Worm (Caenorhabditis elegans): ENCODE measurements around the gene C35D10.7.

C35D10.7 gene

ce11 chrIII:4852025-4852424 lies 4.0 kb upstream of the C35D10.7 start, which contains the start of gene ced-4:
Gene ced-4 (plus strand): TSS chrIII:4852325.
- no peak for TF ChIP-seq unc-62 (GFP tag; optimal IDR thresholded peaks at IDR 0.05)

- TF ChIP-seq unc-62 (GFP tag; optimal IDR thresholded peaks at IDR 0.05): no peak
Measured at ce11 chrIII:4854918-4855317, 1.1 kb upstream of the C35D10.7 start, which contains the start of gene C35D10.8. Gene C35D10.8 (plus strand): TSS chrIII:4855218.

ce11 chrIII:4856992-4857391 lies 999 bp downstream of the C35D10.7 start:
- no peak for TF ChIP-seq unc-62 (GFP tag; optimal IDR thresholded peaks at IDR 0.05)

ce11 chrIII:4859039-4859438 lies 3.0 kb downstream of the C35D10.7 start, which contains the start of gene C35D10.6:
Gene C35D10.6 (plus strand): TSS chrIII:4859339.
- no peak for TF ChIP-seq unc-62 (GFP tag; optimal IDR thresholded peaks at IDR 0.05)

- TF ChIP-seq unc-62 (GFP tag; optimal IDR thresholded peaks at IDR 0.05): no peak
Measured at ce11 chrIII:4861744-4862401, 5.9 kb downstream of the C35D10.7 start, which contains the start of the genes C35D10.10 and C35D10.5. Gene C35D10.10 (minus strand): TSS chrIII:4861794. Gene C35D10.5 (plus strand): TSS chrIII:4862351.

- no peak for TF ChIP-seq unc-62 (GFP tag; optimal IDR thresholded peaks at IDR 0.05)
Measured at ce11 chrIII:4863127-4863526, 7.1 kb downstream of the C35D10.7 start, which contains the start of gene coq-8. Gene coq-8 (plus strand): TSS chrIII:4863427.

- no peak for TF ChIP-seq unc-62 (GFP tag; optimal IDR thresholded peaks at IDR 0.05)
Measured at ce11 chrIII:4866762-4867161, 10.8 kb downstream of the C35D10.7 start, which contains the start of gene C35D10.17. Gene C35D10.17 (plus strand): TSS chrIII:4867062.

ce11 chrIII:4868643-4869042 lies 12.7 kb downstream of the C35D10.7 start, which contains the start of the genes msd-4 and C35D10.3:
Gene msd-4 (minus strand): TSS chrIII:4868743.
Gene C35D10.3 (plus strand): TSS chrIII:4868921.
- no peak for TF ChIP-seq unc-62 (GFP tag; optimal IDR thresholded peaks at IDR 0.05)

ce11 chrIII:4870478-4870877 lies 14.5 kb downstream of the C35D10.7 start, which contains the start of gene gipc-1:
Gene gipc-1 (plus strand): TSS chrIII:4870778.
- no peak for TF ChIP-seq unc-62 (GFP tag; optimal IDR thresholded peaks at IDR 0.05)

- TF ChIP-seq unc-62 (GFP tag; optimal IDR thresholded peaks at IDR 0.05): no peak
Measured at ce11 chrIII:4873395-4873794, 17.4 kb downstream of the C35D10.7 start.

ce11 chrIII:4874671-4875070 lies 18.7 kb downstream of the C35D10.7 start, which contains the start of gene C35D10.12:
Gene C35D10.12 (minus strand): TSS chrIII:4874771.
- no peak for TF ChIP-seq unc-62 (GFP tag; optimal IDR thresholded peaks at IDR 0.05)

ce11 chrIII:4875663-4876062 lies 19.7 kb downstream of the C35D10.7 start:
- no peak for TF ChIP-seq unc-62 (GFP tag; optimal IDR thresholded peaks at IDR 0.05)

ce11 chrIII:4878281-4878680 lies 22.3 kb downstream of the C35D10.7 start, which contains the start of the genes tost-1 and arx-6:
Gene tost-1 (minus strand): TSS chrIII:4878311.
Gene arx-6 (plus strand): TSS chrIII:4878658.
- TF ChIP-seq unc-62 (GFP tag; optimal IDR thresholded peaks at IDR 0.05): no peak

- TF ChIP-seq unc-62 (GFP tag; optimal IDR thresholded peaks at IDR 0.05): no peak
Measured at ce11 chrIII:4879445-4879844, 23.5 kb downstream of the C35D10.7 start, which contains the start of gene C35D10.1. Gene C35D10.1 (plus strand): TSS chrIII:4879745.

- TF ChIP-seq unc-62 (GFP tag; optimal IDR thresholded peaks at IDR 0.05): no peak
Measured at ce11 chrIII:4881955-4882354, 26.0 kb downstream of the C35D10.7 start.

ce11 chrIII:4883429-4883828 lies 27.4 kb downstream of the C35D10.7 start, which contains the start of gene clec-5:
Gene clec-5 (minus strand): TSS chrIII:4883606.
- TF ChIP-seq unc-62 (GFP tag; optimal IDR thresholded peaks at IDR 0.05): no peak

ce11 chrIII:4887291-4887690 lies 31.3 kb downstream of the C35D10.7 start, which contains the start of gene clec-6:
Gene clec-6 (minus strand): TSS chrIII:4887444.
- no peak for TF ChIP-seq unc-62 (GFP tag; optimal IDR thresholded peaks at IDR 0.05)
